Worm (Caenorhabditis elegans) whole organism, L2 larva: Measurements from ENCODE around the gene R08B4.3.

Experiments
- ceh-82 ChIP-seq: fragments of 150-350 bp; optimal IDR thresholded peaks from 2 replicates; lab custom pipeline; 2014; ENCODE audit warnings: missing biosample characterization, missing genetic modification characterization
- elt-1 ChIP-seq: fragments of 150-350 bp; optimal IDR thresholded peaks from 2 replicates; lab custom pipeline; 2014; ENCODE audit warnings: missing biosample characterization, missing genetic modification characterization
- nhr-11 ChIP-seq: fragments of 150-350 bp; optimal IDR thresholded peaks from 2 replicates; lab custom pipeline; 2014; ENCODE audit warnings: missing biosample characterization, missing genetic modification characterization
- nhr-12 ChIP-seq: fragments of 150-350 bp; optimal IDR thresholded peaks from 2 replicates; lab custom pipeline; 2014; ENCODE audit warnings: missing biosample characterization, missing genetic modification characterization
- nhr-23 ChIP-seq: fragments of 150-350 bp; optimal IDR thresholded peaks from 2 replicates; lab custom pipeline; 2014; ENCODE audit warnings: missing biosample characterization, missing genetic modification reagents, missing genetic modification characterization
- nhr-237 ChIP-seq: fragments of 150-350 bp; optimal IDR thresholded peaks from 2 replicates; lab custom pipeline; 2014; ENCODE audit warnings: missing biosample characterization, missing genetic modification characterization
- skn-1 ChIP-seq: sonication (generic microtip); optimal IDR thresholded peaks from 2 replicates; lab custom pipeline; 2017; ENCODE audit warnings: missing biosample characterization, missing genetic modification characterization
- sma-3 ChIP-seq: sonication (generic microtip); optimal IDR thresholded peaks from 2 replicates; lab custom pipeline; 2016; ENCODE audit warnings: missing genetic modification reagents, missing genetic modification characterization, missing compliant biosample characterization
- snpc-4 ChIP-seq: fragments of 150-350 bp; optimal IDR thresholded peaks from 2 replicates; lab custom pipeline; 2014; ENCODE audit warnings: missing biosample characterization, missing genetic modification characterization
- zag-1 ChIP-seq: fragments of 150-350 bp; optimal IDR thresholded peaks from 2 replicates; lab custom pipeline; 2014; ENCODE audit warnings: missing biosample characterization, missing genetic modification characterization

- TF ChIP-seq elt-1 (tag; lab: Kevin White, UChicago) (no peak), nhr-23 (tag; lab: Kevin White, UChicago) (no peak), zag-1 (no peak), sma-3 (GFP tag; lab: Kevin White, UChicago) (no peak), nhr-12 (tag; lab: Kevin White, UChicago) (no peak), snpc-4 (tag; lab: Kevin White, UChicago) (no peak), skn-1 (tag; lab: Kevin White, UChicago) (no peak), ceh-82 (no peak), nhr-237 (tag; lab: Kevin White, UChicago) (no peak), nhr-11 (tag; lab: Kevin White, UChicago) (no peak)
Observed at ce11 chrX:11137632-11138031, 16.8 kb upstream of the R08B4.3 start.
